Fruit fly (Drosophila melanogaster) whole organism, pupa: ENCODE data around the gene Pka-R1.
A peak's percentile ranks its signal among the peaks of the same experiment; 100 is the strongest.

Source experiments
- CG10348 ChIP-seq: fragments of 200-800 bp; sonication (Bioruptor generic); IDR thresholded peaks from 2 replicates; pipeline ENCODE4 v1.3.6; 2022; ENCODE audit warnings: missing biosample characterization, missing genetic modification characterization
- CG12605 ChIP-seq: fragments of 200-800 bp; sonication (Bioruptor generic); IDR thresholded peaks from 2 replicates; pipeline ENCODE4 v1.3.6; 2022; ENCODE audit warnings: missing biosample characterization, missing genetic modification characterization
- CG13204 ChIP-seq: fragments of 200-800 bp; sonication (Bioruptor generic); optimal IDR thresholded peaks from 2 replicates; lab custom pipeline; 2018; ENCODE audit warnings: missing biosample characterization, mild to moderate bottlenecking, missing genetic modification characterization, moderate library complexity
- CG14655 ChIP-seq: fragments of 200-800 bp; sonication (Bioruptor generic); optimal IDR thresholded peaks from 3 replicates; lab custom pipeline; 2017; ENCODE audit warnings: mild to moderate bottlenecking, missing biosample characterization, missing genetic modification reagents, missing genetic modification characterization
- CG15710 ChIP-seq: fragments of 200-800 bp; sonication (Bioruptor generic); optimal IDR thresholded peaks from 2 replicates; lab custom pipeline; 2018; ENCODE audit warnings: missing biosample characterization, mild to moderate bottlenecking, missing genetic modification characterization, moderate library complexity
- CG17806 ChIP-seq: fragments of 200-800 bp; sonication (Bioruptor generic); optimal IDR thresholded peaks from 2 replicates; lab custom pipeline; 2018; ENCODE audit warnings: missing biosample characterization, mild to moderate bottlenecking, missing genetic modification characterization, moderate library complexity
- CG32121 ChIP-seq: fragments of 200-800 bp; sonication (Bioruptor generic); IDR thresholded peaks from 2 replicates; pipeline ENCODE4 v1.3.6; 2022; ENCODE audit warnings: missing biosample characterization, missing genetic modification characterization
- CG34367 ChIP-seq: fragments of 200-800 bp; sonication (Bioruptor generic); optimal IDR thresholded peaks from 2 replicates; lab custom pipeline; 2018; ENCODE audit warnings: missing biosample characterization, mild to moderate bottlenecking, missing genetic modification characterization
- CG4496 ChIP-seq: fragments of 200-800 bp; sonication (Bioruptor generic); IDR thresholded peaks from 3 replicates; pipeline ENCODE4 v1.3.6; 2022; ENCODE audit warnings: missing biosample characterization, missing genetic modification characterization
- CG8159 ChIP-seq: fragments of 200-800 bp; sonication (Bioruptor generic); optimal IDR thresholded peaks from 3 replicates; lab custom pipeline; 2018; ENCODE audit warnings: missing biosample characterization, mild to moderate bottlenecking, missing genetic modification characterization, moderate library complexity
- CG8301 ChIP-seq: fragments of 200-800 bp; sonication (Bioruptor generic); optimal IDR thresholded peaks from 2 replicates; lab custom pipeline; 2018; ENCODE audit warnings: missing biosample characterization, mild to moderate bottlenecking, missing genetic modification characterization
- CG9948 ChIP-seq: fragments of 200-800 bp; sonication (Bioruptor generic); optimal IDR thresholded peaks from 2 replicates; lab custom pipeline; 2018; ENCODE audit warnings: missing biosample characterization, mild to moderate bottlenecking, missing genetic modification characterization, moderate library complexity
- D1 ChIP-seq: fragments of 200-800 bp; sonication (Bioruptor generic); optimal IDR thresholded peaks from 2 replicates; lab custom pipeline; 2018; ENCODE audit warnings: missing biosample characterization, mild to moderate bottlenecking, missing genetic modification characterization, moderate library complexity
- EcR ChIP-seq: fragments of 200-800 bp; sonication (Bioruptor generic); optimal IDR thresholded peaks from 3 replicates; lab custom pipeline; 2019; ENCODE audit warnings: missing biosample characterization, missing genetic modification characterization, mild to moderate bottlenecking, moderate library complexity, missing genetic modification reagents
- Ets98B ChIP-seq: fragments of 200-800 bp; sonication (Bioruptor generic); IDR thresholded peaks from 2 replicates; pipeline ENCODE4 v1.3.6; 2022; ENCODE audit warnings: missing biosample characterization, missing genetic modification characterization
- Pif1A ChIP-seq: fragments of 200-800 bp; sonication (Bioruptor generic); optimal IDR thresholded peaks from 3 replicates; lab custom pipeline; 2016; ENCODE audit warnings: missing biosample characterization, missing genetic modification characterization
- Pif1B ChIP-seq: fragments of 200-800 bp; sonication (Bioruptor generic); optimal IDR thresholded peaks from 3 replicates; lab custom pipeline; 2016; ENCODE audit warnings: missing biosample characterization, missing genetic modification characterization
- Snoo ChIP-seq: fragments of 200-800 bp; sonication (Bioruptor generic); optimal IDR thresholded peaks from 3 replicates; lab custom pipeline; 2017; ENCODE audit warnings: missing biosample characterization, mild to moderate bottlenecking, missing genetic modification characterization, inconsistent platforms
- fd96Ca ChIP-seq: fragments of 200-800 bp; sonication (Bioruptor generic); IDR thresholded peaks from 3 replicates; pipeline ENCODE4 v1.3.6; 2022; ENCODE audit warnings: missing biosample characterization, missing genetic modification characterization
- gl ChIP-seq: fragments of 200-800 bp; sonication (Bioruptor generic); optimal IDR thresholded peaks from 2 replicates; lab custom pipeline; 2018; ENCODE audit warnings: missing biosample characterization, mild to moderate bottlenecking, missing genetic modification characterization
- rn ChIP-seq: fragments of 200-800 bp; sonication (Bioruptor generic); IDR thresholded peaks from 2 replicates; pipeline ENCODE4 v1.3.6; 2022; ENCODE audit warnings: missing biosample characterization, missing genetic modification characterization

Gene Pka-R1

DNA sequence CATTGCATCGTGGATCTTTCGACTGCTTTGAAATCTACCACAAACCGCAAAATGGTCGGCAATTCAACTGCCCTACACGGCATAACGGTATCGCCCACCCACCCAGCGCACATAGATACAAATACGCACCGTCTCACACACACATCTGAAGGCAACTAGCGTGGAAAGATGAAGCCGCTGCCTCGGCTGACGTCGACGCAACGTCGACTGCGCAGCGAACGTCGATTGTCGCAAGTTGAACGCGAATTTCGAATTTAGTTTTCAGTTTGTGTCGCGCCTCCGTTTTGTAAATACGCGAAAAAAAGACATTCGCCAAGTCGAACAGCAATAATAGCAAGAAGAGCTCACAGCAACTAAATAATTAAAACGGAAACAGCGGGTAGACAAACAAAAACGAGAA lies 12.0 kb downstream of the Pka-R1 start:
- TF ChIP-seq CG12605 (GFP tag; lab: Robert Waterston, UW) (no peak), CG4496 (no peak), CG15710 (tag; lab: Kevin White, UChicago) (no peak), CG10348 (GFP tag; lab: Robert Waterston, UW) (no peak), CG8301 (no peak), rn (GFP tag; lab: Robert Waterston, UW) (no peak), Pif1B (GFP tag; lab: Kevin White, UChicago) (no peak)

dm6 chr3L:20830361-20830760 lies 14.4 kb downstream of the Pka-R1 start:
- no peak for TF ChIP-seq CG32121 (GFP tag; lab: Robert Waterston, UW)
- no peak for TF ChIP-seq CG17806 (tag; lab: Kevin White, UChicago)
- TF ChIP-seq EcR: no peak
- no peak for TF ChIP-seq Pif1A (GFP tag; lab: Kevin White, UChicago)
- no peak for TF ChIP-seq fd96Ca
- TF ChIP-seq CG34367 (tag; lab: Kevin White, UChicago): no peak
- TF ChIP-seq CG8159: no peak
- TF ChIP-seq Snoo (tag; lab: Kevin White, UChicago): no peak
- TF ChIP-seq CG13204 (GFP tag; lab: Kevin White, UChicago): no peak
- TF ChIP-seq CG9948 (tag; lab: Kevin White, UChicago): no peak

- no peak for TF ChIP-seq Pif1A (GFP tag; lab: Kevin White, UChicago)
- TF ChIP-seq D1: no peak
- TF ChIP-seq Pif1B (GFP tag; lab: Kevin White, UChicago): no peak
- TF ChIP-seq gl (tag; lab: Kevin White, UChicago): no peak
- no peak for TF ChIP-seq CG12605 (GFP tag; lab: Robert Waterston, UW)
- TF ChIP-seq Snoo (tag; lab: Kevin White, UChicago): no peak
- no peak for TF ChIP-seq CG34367 (tag; lab: Kevin White, UChicago)
- no peak for TF ChIP-seq CG14655 (GFP tag; lab: Kevin White, UChicago)
Observed at dm6 chr3L:20834150-20834549, 18.2 kb downstream of the Pka-R1 start.

DNA sequence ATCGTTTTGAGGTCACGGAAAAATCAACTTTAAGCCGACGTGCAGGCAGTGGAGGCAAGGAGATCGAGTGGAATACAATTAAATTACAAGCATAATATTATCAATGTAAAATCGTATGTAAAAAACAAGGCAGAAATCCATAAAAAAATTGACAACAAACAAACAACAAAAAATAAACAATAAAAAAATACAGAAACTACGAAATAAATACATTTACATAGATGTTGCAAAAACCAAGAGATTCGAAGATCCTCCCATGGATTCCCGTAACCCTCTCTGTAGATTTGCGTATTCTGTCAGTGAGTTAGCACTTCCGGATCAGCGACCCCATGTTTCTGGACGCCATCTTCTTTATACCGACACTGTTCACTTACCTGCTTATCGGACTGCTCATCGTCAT lies 20.0 kb downstream of the Pka-R1 start, which contains the start of gene CG3288:
TSS of gene CG3288 (plus strand) at position 301 of the 400 bp plus-strand sequence.
- TF ChIP-seq CG9948 (tag; lab: Kevin White, UChicago) (no peak), CG12605 (GFP tag; lab: Robert Waterston, UW) (no peak), fd96Ca (no peak), CG10348 (GFP tag; lab: Robert Waterston, UW) (no peak), CG34367 (tag; lab: Kevin White, UChicago) (no peak), CG15710 (tag; lab: Kevin White, UChicago) (no peak), CG17806 (tag; lab: Kevin White, UChicago) (no peak), CG4496 (no peak), rn (GFP tag; lab: Robert Waterston, UW) (no peak), Pif1A (GFP tag; lab: Kevin White, UChicago) (no peak), EcR (no peak), Pif1B (GFP tag; lab: Kevin White, UChicago) (no peak), CG13204 (GFP tag; lab: Kevin White, UChicago) (no peak), Ets98B (GFP tag; lab: Robert Waterston, UW) (no peak), gl (tag; lab: Kevin White, UChicago) (no peak), D1 (no peak), CG14655 (GFP tag; lab: Kevin White, UChicago) (no peak), Snoo (tag; lab: Kevin White, UChicago) (no peak)
- TF ChIP-seq, all 21 proteins: peak for 0

DNA sequence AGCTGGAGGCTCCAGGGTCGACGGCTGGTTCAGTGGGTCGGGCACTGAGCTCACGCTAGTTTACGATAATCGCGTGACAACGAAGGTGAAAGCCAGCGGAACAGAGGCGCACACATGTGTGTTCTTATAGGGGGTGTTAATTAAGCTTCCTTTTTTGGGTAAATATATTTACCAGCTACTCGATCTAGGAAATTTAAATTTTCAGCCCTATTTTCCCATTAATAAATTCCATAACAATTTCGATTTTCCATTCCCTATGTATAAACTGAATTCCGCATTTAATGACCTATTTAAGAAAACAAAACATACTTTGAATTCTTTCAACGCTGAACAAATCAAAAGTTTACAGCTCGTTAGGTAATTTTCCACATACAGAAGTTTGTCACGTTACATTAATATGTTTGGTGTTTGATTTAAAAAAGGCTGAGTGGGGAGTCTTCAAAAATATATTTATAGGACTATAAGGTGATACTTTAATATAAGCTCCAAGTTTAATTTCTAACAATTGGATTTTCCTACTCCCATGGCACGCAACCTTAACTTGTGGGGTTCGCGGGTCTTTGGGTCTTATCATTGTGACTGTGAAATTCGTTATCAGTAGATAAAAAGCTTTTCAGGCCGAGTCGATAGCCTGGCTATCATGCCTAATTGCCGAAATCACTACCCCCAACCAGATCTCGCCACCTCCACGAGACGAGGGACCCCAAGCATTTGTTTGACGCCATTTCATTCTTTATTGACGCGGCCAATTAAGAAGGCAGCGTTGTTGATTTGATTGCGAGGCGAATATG lies 21.3 kb downstream of the Pka-R1 start, which contains the start of gene CG13255:
TSS of gene CG13255 (plus strand) at position 449 of the 791 bp plus-strand sequence.
- 0 out of 3 replicates have a peak, but pooled peaks have one; percentile 23 for TF ChIP-seq fd96Ca
- peak; percentile 74 for TF ChIP-seq EcR
- no peak for TF ChIP-seq CG8159
- TF ChIP-seq gl (tag; lab: Kevin White, UChicago): no peak
- TF ChIP-seq Ets98B (GFP tag; lab: Robert Waterston, UW): 0 out of 2 replicates have a peak, but pooled peaks have one; percentile 26
- TF ChIP-seq CG13204 (GFP tag; lab: Kevin White, UChicago): no peak
- no peak for TF ChIP-seq CG12605 (GFP tag; lab: Robert Waterston, UW)
- TF ChIP-seq CG9948 (tag; lab: Kevin White, UChicago): no peak
- no peak for TF ChIP-seq Pif1A (GFP tag; lab: Kevin White, UChicago)
- no peak for TF ChIP-seq CG4496
- TF ChIP-seq, all 21 proteins: peak for 3

DNA sequence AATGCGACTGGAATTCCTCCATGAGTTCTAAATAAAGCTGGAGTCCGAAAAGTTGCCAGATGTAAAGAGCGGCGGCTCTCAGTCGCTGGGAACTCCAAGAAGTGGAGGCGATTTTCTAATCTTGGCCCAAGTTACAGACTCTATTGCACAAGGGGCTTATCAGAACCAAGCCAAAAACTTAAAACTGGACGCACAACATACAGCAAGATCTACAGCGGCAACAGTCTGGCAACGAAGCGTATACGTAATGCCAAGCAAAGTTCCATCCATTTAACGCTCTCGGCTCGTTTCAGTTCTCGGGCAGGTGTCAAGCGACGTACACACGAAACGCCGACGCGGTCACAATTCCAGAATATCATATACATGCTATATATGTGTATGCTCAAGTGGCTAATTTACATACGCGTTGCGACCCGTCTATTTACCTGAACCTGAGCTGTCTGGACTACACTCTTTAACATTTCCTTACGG lies 21.9 kb downstream of the Pka-R1 start:
- TF ChIP-seq CG14655 (GFP tag; lab: Kevin White, UChicago) (no peak), Ets98B (GFP tag; lab: Robert Waterston, UW) (no peak), fd96Ca (no peak), CG12605 (GFP tag; lab: Robert Waterston, UW) (no peak), CG10348 (GFP tag; lab: Robert Waterston, UW) (no peak), D1 (no peak), CG32121 (GFP tag; lab: Robert Waterston, UW) (no peak), CG13204 (GFP tag; lab: Kevin White, UChicago) (no peak)
